Worm (Caenorhabditis elegans) whole organism, L4 larva: ENCODE data around the gene B0391.14.
A peak's percentile ranks its signal among the peaks of the same experiment; 100 is the strongest.
"Not testable (repeated sequence)": the region's sequence is repeated elsewhere in the genome, so short reads cannot be mapped to it uniquely, and the experiment has no call there.

Experiments
- ama-1 ChIP-seq: fragments of 150-350 bp; optimal IDR thresholded peaks from 2 replicates; lab custom pipeline; 2014; ENCODE audit warnings: inconsistent platforms, mixed read lengths
- arid-1 ChIP-seq: fragments of 200-800 bp; sonication (Bioruptor generic); conservative IDR thresholded peaks from 2 replicates; pipeline ENCODE4 v1.3.6; 2022; ENCODE audit warnings: missing genetic modification reagents, missing genetic modification characterization, missing compliant biosample characterization
- ceh-32 ChIP-seq: sonication (generic microtip); optimal IDR thresholded peaks from 2 replicates; lab custom pipeline; 2016; ENCODE audit warnings: mild to moderate bottlenecking, missing genetic modification characterization, missing compliant biosample characterization; ENCODE audit not compliant: poor library complexity
- ceh-82 ChIP-seq: sonication (generic microtip); optimal IDR thresholded peaks from 2 replicates; lab custom pipeline; 2017; ENCODE audit warnings: missing biosample characterization, missing genetic modification characterization
- daf-12 ChIP-seq: fragments of 150-350 bp; optimal IDR thresholded peaks from 2 replicates; lab custom pipeline; 2014; ENCODE audit warnings: missing biosample characterization, missing genetic modification reagents, missing genetic modification characterization
- fos-1 ChIP-seq: fragments of 150-350 bp; optimal IDR thresholded peaks from 2 replicates; lab custom pipeline; 2014; ENCODE audit warnings: missing biosample characterization, missing genetic modification characterization
- hlh-30 ChIP-seq: sonication (generic microtip); optimal IDR thresholded peaks from 2 replicates; lab custom pipeline; 2017; ENCODE audit warnings: antibody characterized with exemption, mild to moderate bottlenecking, missing genetic modification characterization, missing compliant biosample characterization; ENCODE audit not compliant: insufficient read depth
- lin-39 ChIP-seq: fragments of 150-350 bp; optimal IDR thresholded peaks from 2 replicates; lab custom pipeline; 2014; ENCODE audit warnings: missing biosample characterization, missing genetic modification reagents, missing genetic modification characterization
- lir-3 ChIP-seq: sonication (generic microtip); optimal IDR thresholded peaks from 2 replicates; lab custom pipeline; 2016; ENCODE audit warnings: mild to moderate bottlenecking, missing genetic modification characterization, missing compliant biosample characterization
- madf-5 ChIP-seq, 2 experiments: fragments of 200-800 bp; sonication (Bioruptor generic); IDR thresholded peaks; 2 replicates each; pipeline ENCODE4 v1.3.6; 2022; ENCODE audit warnings: missing compliant biosample characterization in 2 of 2, missing genetic modification characterization in 2 of 2
- nhr-25 ChIP-seq: sonication (generic microtip); optimal IDR thresholded peaks from 2 replicates; lab custom pipeline; 2017; ENCODE audit warnings: missing genetic modification characterization, mild to moderate bottlenecking, missing compliant biosample characterization, antibody characterized with exemption, moderate library complexity, borderline replicate concordance; ENCODE audit not compliant: insufficient read depth
- unc-62 ChIP-seq, 3 experiments: fragments of 150-350 bp in 1 of 3; sonication (generic microtip); optimal IDR thresholded peaks in 2 of 3; peaks in 1 of 3; 1 replicate in 1 of 3; 2 replicates in 2 of 3; lab custom pipeline; 2014 to 2017; ENCODE audit warnings: missing biosample characterization in 3 of 3, missing genetic modification characterization in 3 of 3, missing genetic modification reagents in 3 of 3, missing genotype in 1 of 3

- TF ChIP-seq lin-39 (tag; lab: Kevin White, UChicago); unc-62 (GFP tag; optimal IDR thresholded peaks at IDR 0.05 in 1 of 2; lab: Kevin White, UChicago); unc-62 (tag; optimal IDR thresholded peaks at IDR 0.05; lab: Kevin White, UChicago); ama-1; ceh-32 (tag; lab: Kevin White, UChicago); nhr-25; fos-1 (tag; lab: Kevin White, UChicago); arid-1 (GFP tag; lab: Robert Waterston, UW); ceh-82 (tag; lab: Kevin White, UChicago); daf-12 (tag; lab: Kevin White, UChicago); lir-3 (tag; lab: Kevin White, UChicago): not testable (repeated sequence)
- TF ChIP-seq hlh-30 (tag; lab: Kevin White, UChicago) = peak; percentile 26
- TF ChIP-seq madf-5 (GFP tag; IDR thresholded peaks at IDR 0.05; lab: Robert Waterston, UW) = 0 out of 4 replicates have a peak, but pooled peaks of 1 of the 2 experiments have one; percentile 42
Observed at ce11 chrV:15590183-15590667, 9.4 kb downstream of the B0391.14 start, which contains the start of gene F28F8.7.
